Fruit fly (Drosophila melanogaster) whole organism, embryonic: ENCODE measurements around the gene Fit2.

Experiments used
- CG10959 ChIP-seq: fragments of 200-800 bp; sonication (Bioruptor generic); IDR thresholded peaks from 2 replicates; pipeline ENCODE4 v1.3.6; 2022; ENCODE audit warnings: missing biosample characterization, missing genetic modification characterization
- CG13123 ChIP-seq: fragments of 200-800 bp; sonication (Bioruptor generic); optimal IDR thresholded peaks from 2 replicates; lab custom pipeline; 2016; ENCODE audit warnings: missing biosample characterization, missing genetic modification characterization
- CG13424 ChIP-seq: fragments of 200-800 bp; sonication (Bioruptor generic); optimal IDR thresholded peaks from 2 replicates; lab custom pipeline; 2019; ENCODE audit warnings: missing biosample characterization, mild to moderate bottlenecking, missing genetic modification characterization, moderate library complexity
- CG14667 ChIP-seq: fragments of 200-800 bp; sonication (Bioruptor generic); IDR thresholded peaks from 2 replicates; pipeline ENCODE4 v1.3.6; 2022; ENCODE audit warnings: missing biosample characterization, missing genetic modification characterization
- CG15073 ChIP-seq: fragments of 200-800 bp; sonication (Bioruptor generic); optimal IDR thresholded peaks from 2 replicates; lab custom pipeline; 2016; ENCODE audit warnings: missing biosample characterization, missing genetic modification characterization
- CG15601 ChIP-seq: fragments of 200-800 bp; sonication (Bioruptor generic); optimal IDR thresholded peaks from 3 replicates; lab custom pipeline; 2019; ENCODE audit warnings: missing biosample characterization, mild to moderate bottlenecking, missing genetic modification characterization, moderate library complexity
- CG16813 ChIP-seq: fragments of 200-800 bp; sonication (Bioruptor generic); IDR thresholded peaks from 3 replicates; pipeline ENCODE4 v1.3.6; 2022; ENCODE audit warnings: missing biosample characterization, missing genetic modification characterization; ENCODE audit not compliant: partially characterized antibody
- CG17359 ChIP-seq: fragments of 200-800 bp; sonication (Bioruptor generic); optimal IDR thresholded peaks from 3 replicates; lab custom pipeline; 2018; ENCODE audit warnings: missing biosample characterization, mild to moderate bottlenecking, missing genetic modification characterization, moderate library complexity
- CG18262 ChIP-seq: fragments of 200-800 bp; optimal IDR thresholded peaks from 3 replicates; lab custom pipeline; 2019; ENCODE audit warnings: missing biosample characterization, mild to moderate bottlenecking, missing genetic modification characterization, moderate library complexity
- CG30020 ChIP-seq: fragments of 200-800 bp; optimal IDR thresholded peaks from 2 replicates; lab custom pipeline; 2019; ENCODE audit warnings: missing biosample characterization, mild to moderate bottlenecking, missing genetic modification characterization, moderate library complexity
- CG30403 ChIP-seq: fragments of 200-800 bp; sonication (Bioruptor generic); optimal IDR thresholded peaks from 3 replicates; lab custom pipeline; 2016; ENCODE audit warnings: missing biosample characterization, missing genetic modification characterization
- CG30431 ChIP-seq: fragments of 200-800 bp; sonication (Bioruptor generic); optimal IDR thresholded peaks from 2 replicates; lab custom pipeline; 2017; ENCODE audit warnings: missing biosample characterization, missing genetic modification characterization
- CG31388 ChIP-seq: fragments of 200-800 bp; sonication (Bioruptor generic); optimal IDR thresholded peaks from 2 replicates; lab custom pipeline; 2016; ENCODE audit warnings: missing biosample characterization, missing genetic modification characterization
- CG3281 ChIP-seq: fragments of 200-800 bp; sonication (Bioruptor generic); optimal IDR thresholded peaks from 3 replicates; lab custom pipeline; 2017; ENCODE audit warnings: missing biosample characterization, mild to moderate bottlenecking, missing genetic modification characterization
- CG33557 ChIP-seq: fragments of 200-800 bp; sonication (Bioruptor generic); optimal IDR thresholded peaks from 2 replicates; lab custom pipeline; 2019; ENCODE audit warnings: missing biosample characterization, mild to moderate bottlenecking, missing genetic modification characterization, moderate library complexity
- CG34422 ChIP-seq: fragments of 200-800 bp; sonication (Bioruptor generic); IDR thresholded peaks from 3 replicates; pipeline ENCODE4 v1.3.6; 2022; ENCODE audit warnings: missing biosample characterization, missing genetic modification characterization
- CG4424 ChIP-seq: fragments of 200-800 bp; sonication (Bioruptor generic); optimal IDR thresholded peaks from 3 replicates; lab custom pipeline; 2016; ENCODE audit warnings: missing biosample characterization, missing genetic modification characterization
- CG4707 ChIP-seq: fragments of 200-800 bp; sonication (Bioruptor generic); optimal IDR thresholded peaks from 2 replicates; lab custom pipeline; 2018; ENCODE audit warnings: missing biosample characterization, mild to moderate bottlenecking, missing genetic modification characterization, moderate library complexity
- CG7271 ChIP-seq: fragments of 200-800 bp; sonication (Bioruptor generic); optimal IDR thresholded peaks from 2 replicates; lab custom pipeline; 2018; ENCODE audit warnings: missing biosample characterization, mild to moderate bottlenecking, missing genetic modification characterization, moderate library complexity
- CG7786 ChIP-seq: fragments of 200-800 bp; sonication (Bioruptor generic); optimal IDR thresholded peaks from 2 replicates; lab custom pipeline; 2016; ENCODE audit warnings: missing biosample characterization, missing genetic modification characterization
- CG9609 ChIP-seq: fragments of 200-800 bp; sonication (Bioruptor generic); optimal IDR thresholded peaks from 3 replicates; lab custom pipeline; 2016; ENCODE audit warnings: missing biosample characterization, missing genetic modification characterization
- Chrac-16 ChIP-seq: fragments of 200-800 bp; sonication (Bioruptor generic); optimal IDR thresholded peaks from 3 replicates; lab custom pipeline; 2016; ENCODE audit warnings: missing biosample characterization, missing genetic modification characterization
- D19A ChIP-seq: fragments of 200-800 bp; optimal IDR thresholded peaks from 3 replicates; lab custom pipeline; 2019; ENCODE audit warnings: missing biosample characterization, mild to moderate bottlenecking, missing genetic modification characterization, moderate library complexity
- Dp ChIP-seq: fragments of 200-800 bp; sonication (Bioruptor generic); optimal IDR thresholded peaks from 2 replicates; lab custom pipeline; 2018; ENCODE audit warnings: missing biosample characterization, mild to moderate bottlenecking, missing genetic modification characterization, moderate library complexity
- HLH54F ChIP-seq: fragments of 200-800 bp; sonication (Bioruptor generic); optimal IDR thresholded peaks from 3 replicates; lab custom pipeline; 2016; ENCODE audit warnings: missing biosample characterization, missing genetic modification characterization
- HmgD ChIP-seq: fragments of 200-800 bp; sonication (Bioruptor generic); optimal IDR thresholded peaks from 3 replicates; lab custom pipeline; 2016; ENCODE audit warnings: missing biosample characterization, missing genetic modification characterization
- Myb ChIP-seq: fragments of 200-800 bp; sonication (Bioruptor generic); optimal IDR thresholded peaks from 2 replicates; lab custom pipeline; 2016; ENCODE audit warnings: missing biosample characterization, missing genetic modification characterization
- NC2β ChIP-seq: fragments of 200-800 bp; sonication (Bioruptor generic); optimal IDR thresholded peaks from 2 replicates; lab custom pipeline; 2016; ENCODE audit warnings: missing biosample characterization, missing genetic modification characterization
- NfI ChIP-seq: fragments of 200-800 bp; sonication (Bioruptor generic); optimal IDR thresholded peaks from 3 replicates; lab custom pipeline; 2018; ENCODE audit warnings: missing biosample characterization, mild to moderate bottlenecking, missing genetic modification characterization, moderate library complexity
- Opbp ChIP-seq: fragments of 200-800 bp; sonication (Bioruptor generic); IDR thresholded peaks from 3 replicates; pipeline ENCODE4 v1.3.6; 2022; ENCODE audit warnings: missing biosample characterization, missing genetic modification characterization; ENCODE audit not compliant: partially characterized antibody
- Poxn ChIP-seq: fragments of 200-800 bp; sonication (Bioruptor generic); IDR thresholded peaks from 2 replicates; pipeline ENCODE4 v1.3.6; 2022; ENCODE audit warnings: missing biosample characterization, missing genetic modification characterization
- Sry-δ ChIP-seq: fragments of 200-800 bp; sonication (Bioruptor generic); optimal IDR thresholded peaks from 2 replicates; lab custom pipeline; 2016; ENCODE audit warnings: missing biosample characterization, missing genetic modification characterization
- Usf ChIP-seq: fragments of 200-800 bp; sonication (Bioruptor generic); optimal IDR thresholded peaks from 2 replicates; lab custom pipeline; 2017; ENCODE audit warnings: missing genotype, missing biosample characterization, missing genetic modification characterization
- Vsx1 ChIP-seq: fragments of 200-800 bp; sonication (Bioruptor generic); optimal IDR thresholded peaks from 2 replicates; lab custom pipeline; 2017; ENCODE audit warnings: missing biosample characterization, mild to moderate bottlenecking, missing genetic modification characterization, missing genetic modification reagents
- cg ChIP-seq: fragments of 200-800 bp; sonication (Bioruptor generic); optimal IDR thresholded peaks from 3 replicates; lab custom pipeline; 2019; ENCODE audit warnings: missing biosample characterization, mild to moderate bottlenecking, missing genetic modification characterization, moderate library complexity
- ci ChIP-seq: fragments of 200-800 bp; sonication (Bioruptor generic); IDR thresholded peaks from 3 replicates; pipeline ENCODE4 v1.3.6; 2022; ENCODE audit warnings: missing biosample characterization, missing genetic modification characterization
- croc ChIP-seq: fragments of 200-800 bp; sonication (Bioruptor generic); conservative IDR thresholded peaks from 3 replicates; pipeline ENCODE4 v1.3.6; 2022; ENCODE audit warnings: missing biosample characterization, missing genetic modification characterization
- danr ChIP-seq: fragments of 200-800 bp; sonication (Bioruptor generic); IDR thresholded peaks from 2 replicates; pipeline ENCODE4 v1.3.6; 2022; ENCODE audit warnings: missing biosample characterization, missing genetic modification characterization
- dysf ChIP-seq: fragments of 200-800 bp; sonication (Bioruptor generic); IDR thresholded peaks from 3 replicates; pipeline ENCODE4 v1.3.6; 2022; ENCODE audit warnings: missing biosample characterization, missing genetic modification characterization
- emc ChIP-seq: fragments of 200-800 bp; sonication (Bioruptor generic); optimal IDR thresholded peaks from 2 replicates; lab custom pipeline; 2016; ENCODE audit warnings: missing biosample characterization, missing genetic modification characterization
- gem ChIP-seq: fragments of 200-800 bp; sonication (Bioruptor generic); optimal IDR thresholded peaks from 2 replicates; lab custom pipeline; 2019; ENCODE audit warnings: missing biosample characterization, mild to moderate bottlenecking, missing genetic modification characterization, moderate library complexity
- jumu ChIP-seq: fragments of 200-800 bp; sonication (Bioruptor generic); optimal IDR thresholded peaks from 3 replicates; lab custom pipeline; 2016; ENCODE audit warnings: missing biosample characterization, missing genetic modification characterization
- lbe ChIP-seq: fragments of 200-800 bp; sonication (Bioruptor generic); optimal IDR thresholded peaks from 2 replicates; lab custom pipeline; 2016; ENCODE audit warnings: missing biosample characterization, mild to moderate bottlenecking, missing genetic modification characterization
- lmd ChIP-seq: fragments of 200-800 bp; sonication (Bioruptor generic); IDR thresholded peaks from 2 replicates; pipeline ENCODE4 v1.3.6; 2022; ENCODE audit warnings: missing biosample characterization, missing genetic modification characterization
- luna ChIP-seq: fragments of 200-800 bp; sonication (Bioruptor generic); optimal IDR thresholded peaks from 2 replicates; lab custom pipeline; 2016; ENCODE audit warnings: missing biosample characterization, missing genetic modification characterization
- scrt ChIP-seq: fragments of 200-800 bp; sonication (Bioruptor generic); optimal IDR thresholded peaks from 2 replicates; lab custom pipeline; 2018; ENCODE audit warnings: missing biosample characterization, mild to moderate bottlenecking, missing genetic modification characterization, moderate library complexity
- seq ChIP-seq: fragments of 200-800 bp; sonication (Bioruptor generic); IDR thresholded peaks from 2 replicates; pipeline ENCODE4 v1.3.6; 2022; ENCODE audit warnings: missing biosample characterization, missing genetic modification characterization
- ssp ChIP-seq: fragments of 200-800 bp; sonication (Bioruptor generic); IDR thresholded peaks from 2 replicates; pipeline ENCODE4 v1.3.6; 2022; ENCODE audit warnings: missing biosample characterization, missing genetic modification characterization
- trem ChIP-seq: fragments of 200-800 bp; optimal IDR thresholded peaks from 3 replicates; lab custom pipeline; 2019; ENCODE audit warnings: missing biosample characterization, mild to moderate bottlenecking, missing genetic modification characterization, moderate library complexity
- tup ChIP-seq: fragments of 200-800 bp; sonication (Bioruptor generic); optimal IDR thresholded peaks from 2 replicates; lab custom pipeline; 2016; ENCODE audit warnings: missing biosample characterization, mild to moderate bottlenecking, missing genetic modification characterization, moderate library complexity
- wor ChIP-seq: fragments of 200-800 bp; sonication (Bioruptor generic); IDR thresholded peaks from 2 replicates; pipeline ENCODE4 v1.3.6; 2022; ENCODE audit warnings: missing biosample characterization, missing genetic modification characterization
- zen2 ChIP-seq: fragments of 200-800 bp; sonication (Bioruptor generic); IDR thresholded peaks from 3 replicates; pipeline ENCODE4 v1.3.6; 2022; ENCODE audit warnings: missing biosample characterization, missing genetic modification characterization; ENCODE audit not compliant: partially characterized antibody

The Fit2 gene

dm6 chr3L:16989169-16989568, 35.0 kb upstream of the Fit2 start (continued):
- TF ChIP-seq Dp (GFP tag; lab: Kevin White, UChicago) (no peak), CG18262 (no peak), luna (no peak), Chrac-16 (GFP tag; lab: Kevin White, UChicago) (no peak), HmgD (GFP tag; lab: Kevin White, UChicago) (no peak), CG33557 (peak; percentile 14), Opbp (GFP tag; lab: Robert Waterston, UW) (no peak), CG10959 (GFP tag; lab: Robert Waterston, UW) (no peak), danr (GFP tag; lab: Robert Waterston, UW) (no peak), Myb (no peak), CG7271 (tag; lab: Kevin White, UChicago) (no peak), CG17359 (tag; lab: Kevin White, UChicago) (peak; percentile 14), HLH54F (no peak), CG15601 (tag; lab: Kevin White, UChicago) (peak; percentile 31), lmd (GFP tag; lab: Robert Waterston, UW) (peak; percentile 30; the same call in 1 of the 2 replicates), CG4424 (GFP tag; lab: Kevin White, UChicago) (peak; percentile 25), CG30431 (GFP tag; lab: Kevin White, UChicago) (no peak), dysf (peak; percentile 62; the same call in 2 of the 3 replicates), D19A (no peak), cg (GFP tag; lab: Kevin White, UChicago) (no peak), CG14667 (GFP tag; lab: Robert Waterston, UW) (no peak), CG15073 (GFP tag; lab: Kevin White, UChicago) (no peak), Sry-δ (GFP tag; lab: Kevin White, UChicago) (no peak), lbe (GFP tag; lab: Kevin White, UChicago) (peak; percentile 31), CG4707 (GFP tag; lab: Kevin White, UChicago) (no peak), CG13123 (GFP tag; lab: Kevin White, UChicago) (no peak), CG16813 (GFP tag; lab: Robert Waterston, UW) (no peak), seq (GFP tag; lab: Robert Waterston, UW) (no peak), CG9609 (no peak), CG30020 (tag; lab: Kevin White, UChicago) (no peak), scrt (GFP tag; lab: Kevin White, UChicago) (no peak), tup (GFP tag; lab: Kevin White, UChicago) (no peak), CG30403 (GFP tag; lab: Kevin White, UChicago) (peak; percentile 45), Vsx1 (GFP tag; lab: Kevin White, UChicago) (no peak), croc (GFP tag; lab: Robert Waterston, UW) (no peak), Usf (GFP tag; lab: Kevin White, UChicago) (no peak), CG34422 (GFP tag; lab: Robert Waterston, UW) (no peak), NC2β (GFP tag; lab: Kevin White, UChicago) (no peak), trem (tag; lab: Kevin White, UChicago) (no peak), CG13424 (tag; lab: Kevin White, UChicago) (peak; percentile 62), wor (0 out of 2 replicates have a peak, but pooled peaks have one; percentile 18), emc (GFP tag; lab: Kevin White, UChicago) (no peak), gem (tag; lab: Kevin White, UChicago) (no peak), ssp (GFP tag; lab: Robert Waterston, UW) (no peak), NfI (peak; percentile 40), CG31388 (GFP tag; lab: Kevin White, UChicago) (no peak), CG3281 (GFP tag; lab: Kevin White, UChicago) (peak; percentile 45), zen2 (GFP tag; lab: Robert Waterston, UW) (no peak), Poxn (GFP tag; lab: Robert Waterston, UW) (no peak), jumu (GFP tag; lab: Kevin White, UChicago) (no peak), ci (GFP tag; lab: Robert Waterston, UW) (no peak), CG7786 (GFP tag; lab: Kevin White, UChicago) (no peak)
